Worm (Caenorhabditis elegans): ENCODE results near the gene F45G2.8.

- TF ChIP-seq npax-4 (tag; optimal IDR thresholded peaks at IDR 0.05) = no peak
- no peak for TF ChIP-seq pha-4 (tag; optimal IDR thresholded peaks at IDR 0.05)
- TF ChIP-seq gmeb-2 (tag; optimal IDR thresholded peaks at IDR 0.05) = no peak
- TF ChIP-seq pqm-1 (tag; optimal IDR thresholded peaks at IDR 0.05) = no peak
These were observed 9.4 kb downstream of the F45G2.8 start, which contains the start of gene cope-1 for ce11 chrIII:13426036-13426435.

Data from whole organism, late embryonic.